Fruit fly (Drosophila melanogaster): ENCODE measurements around the gene mts.

DNA sequence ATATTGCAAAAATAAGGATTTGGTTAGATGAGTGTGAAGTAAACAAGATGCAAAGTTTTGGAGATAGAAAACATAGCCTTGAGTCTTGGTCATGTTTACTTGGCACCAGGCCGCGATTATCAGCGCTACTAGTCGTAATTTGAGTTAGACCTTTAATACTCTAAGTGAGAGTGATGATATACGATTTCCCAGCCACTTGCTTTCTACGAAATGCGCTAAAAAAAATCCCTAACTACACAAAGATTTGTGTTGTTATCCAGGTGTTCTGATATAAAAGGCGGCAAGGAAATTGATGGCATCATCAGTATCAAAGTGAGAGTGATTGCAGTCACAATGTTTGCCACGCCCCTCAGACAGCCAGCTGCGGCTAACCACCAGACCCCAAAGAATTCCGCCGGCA lies 47.7 kb upstream of the mts start, which contains the start of gene Uro:
- TF ChIP-seq Eip93F (GFP tag; optimal IDR thresholded peaks at IDR 0.05): no peak
- no peak for TF ChIP-seq CG8319 (GFP tag; optimal IDR thresholded peaks at IDR 0.05)
